Worm (Caenorhabditis elegans) whole organism, L4/young adult: ENCODE results near the gene T02G5.7.

ENCODE experiments used
- W03F9.2 ChIP-seq: fragments of 150-350 bp; optimal IDR thresholded peaks from 2 replicates; lab custom pipeline; 2014; ENCODE audit warnings: missing biosample characterization, missing genetic modification characterization
- dao-5 ChIP-seq: sonication (generic microtip); optimal IDR thresholded peaks from 2 replicates; lab custom pipeline; 2016; ENCODE audit warnings: missing genotype, missing genetic modification characterization, moderate library complexity, missing compliant biosample characterization
- him-1 ChIP-seq: sonication (generic microtip); optimal IDR thresholded peaks from 2 replicates; lab custom pipeline; 2016; ENCODE audit warnings: missing genotype, missing genetic modification reagents, missing genetic modification characterization, missing compliant biosample characterization

DNA sequence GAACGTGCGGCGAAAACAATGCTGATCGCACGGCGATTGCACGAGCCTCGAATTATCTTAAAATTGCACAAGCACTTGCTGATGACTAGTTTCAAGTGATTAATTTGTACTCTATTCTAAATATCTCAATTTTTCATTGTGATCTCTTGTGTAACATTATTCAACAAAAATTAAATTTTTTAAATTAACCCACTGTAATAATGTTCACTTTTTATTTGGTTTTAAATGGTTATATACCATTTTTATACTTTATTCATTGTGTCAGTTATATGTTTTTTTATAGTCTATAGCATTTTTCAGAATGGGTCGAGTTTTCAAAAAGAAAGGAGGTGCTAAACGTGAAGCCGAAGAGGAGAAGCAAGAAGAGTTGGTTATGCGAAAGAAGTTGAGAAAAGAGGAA is 21.8 kb upstream of the T02G5.7 start, which contains the start of gene ZK1127.4:
- TF ChIP-seq him-1 (tag; lab: Kevin White, UChicago): no peak
- no peak for TF ChIP-seq dao-5 (tag; lab: Kevin White, UChicago)
- TF ChIP-seq W03F9.2 (tag; lab: Kevin White, UChicago): no peak
